Worm (Caenorhabditis elegans) whole organism, midembryonic: ENCODE measurements around the gene K03B8.6.

ENCODE experiments used
- T22C8.4 ChIP-seq: fragments of 200-800 bp; sonication (Bioruptor generic); IDR thresholded peaks from 2 replicates; pipeline ENCODE4 v1.3.6; 2022; ENCODE audit warnings: missing genetic modification characterization, missing compliant biosample characterization
- cog-1 ChIP-seq: sonication (generic microtip); optimal IDR thresholded peaks from 2 replicates; lab custom pipeline; 2016; ENCODE audit warnings: missing genetic modification characterization, missing compliant biosample characterization
- flt-1 ChIP-seq: fragments of 200-800 bp; sonication (Bioruptor generic); IDR thresholded peaks from 2 replicates; pipeline ENCODE4 v1.3.6; 2022; ENCODE audit warnings: missing genetic modification characterization, missing compliant biosample characterization
- klf-2 ChIP-seq: fragments of 200-800 bp; sonication (Bioruptor generic); conservative IDR thresholded peaks from 2 replicates; pipeline ENCODE4 v1.3.6; 2022; ENCODE audit warnings: missing genetic modification reagents, missing genetic modification characterization, missing compliant biosample characterization
- med-1 ChIP-seq: sonication (generic microtip); optimal IDR thresholded peaks from 2 replicates; lab custom pipeline; 2017; ENCODE audit warnings: missing genetic modification characterization, mild to moderate bottlenecking, missing compliant biosample characterization, antibody characterized with exemption, missing genetic modification reagents; ENCODE audit not compliant: insufficient read depth
- ref-1 ChIP-seq: fragments of 200-800 bp; sonication (Bioruptor generic); conservative IDR thresholded peaks from 2 replicates; pipeline ENCODE4 v1.3.6; 2022; ENCODE audit warnings: missing genetic modification reagents, missing genetic modification characterization, missing compliant biosample characterization
- tab-1 ChIP-seq: fragments of 200-800 bp; sonication (Bioruptor generic); IDR thresholded peaks from 2 replicates; pipeline ENCODE4 v1.3.6; 2022; ENCODE audit warnings: missing genetic modification characterization, missing compliant biosample characterization
- ztf-23 ChIP-seq: fragments of 200-800 bp; sonication (Bioruptor generic); IDR thresholded peaks from 2 replicates; pipeline ENCODE4 v1.3.6; 2022; ENCODE audit warnings: missing genetic modification reagents, missing genetic modification characterization, missing compliant biosample characterization
- ztf-29 ChIP-seq: fragments of 200-800 bp; sonication (Bioruptor generic); IDR thresholded peaks from 2 replicates; pipeline ENCODE4 v1.3.6; 2022; ENCODE audit warnings: missing genetic modification reagents, missing genetic modification characterization, missing compliant biosample characterization

K03B8.6 gene

DNA sequence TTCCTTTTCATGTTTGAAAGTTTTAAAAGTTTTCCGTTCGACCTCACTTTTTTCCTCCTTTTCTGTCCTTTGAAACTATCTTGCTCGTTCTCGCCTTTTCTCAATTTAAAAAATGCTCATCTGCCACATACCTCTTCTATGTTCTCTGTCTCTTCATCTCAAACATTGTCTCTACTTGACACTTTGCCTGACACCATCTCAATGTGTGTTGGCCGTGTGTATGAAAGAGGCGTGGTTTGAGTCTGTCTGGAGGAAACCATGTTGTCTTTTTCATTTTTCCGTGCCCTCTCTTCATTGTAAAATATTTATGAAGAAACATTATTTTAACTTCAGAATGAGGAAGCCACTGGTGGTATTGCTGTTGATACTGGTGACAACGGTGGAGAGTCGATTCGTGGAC lies at the start of gene K03B8.6:
K03B8.6 (plus strand) TSS at position 334 of the 400 bp plus-strand sequence.
- TF ChIP-seq flt-1 (GFP tag; lab: Robert Waterston, UW) (no peak), T22C8.4 (no peak), klf-2 (GFP tag; lab: Robert Waterston, UW) (no peak), tab-1 (GFP tag; lab: Robert Waterston, UW) (no peak), ztf-29 (GFP tag; lab: Robert Waterston, UW) (no peak), med-1 (GFP tag; lab: Kevin White, UChicago) (no peak)

DNA sequence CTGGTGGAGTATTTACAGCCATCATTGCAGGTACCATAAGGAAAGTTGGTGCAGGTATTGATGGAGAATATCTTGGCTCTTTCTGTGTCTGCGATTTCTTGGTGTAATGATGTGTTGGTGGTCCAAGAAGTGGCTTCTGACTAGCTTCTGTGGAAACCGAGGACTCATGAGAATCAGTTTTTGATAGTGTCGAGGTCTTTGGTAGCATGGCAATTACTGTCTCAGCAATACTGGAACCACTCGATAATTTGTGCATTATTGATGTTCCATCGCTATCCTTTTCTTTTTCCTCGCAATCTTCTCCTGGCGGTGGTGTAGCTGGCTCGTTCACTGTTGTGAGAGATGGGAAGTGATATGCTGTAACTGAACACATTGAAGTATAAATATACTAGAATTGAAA lies 43.8 kb upstream of the K03B8.6 start:
- TF ChIP-seq med-1 (GFP tag; lab: Kevin White, UChicago) = no peak
- TF ChIP-seq klf-2 (GFP tag; lab: Robert Waterston, UW) = no peak
- TF ChIP-seq ztf-29 (GFP tag; lab: Robert Waterston, UW) = no peak
- no peak for TF ChIP-seq T22C8.4
- no peak for TF ChIP-seq ref-1 (GFP tag; lab: Robert Waterston, UW)
- TF ChIP-seq cog-1 (tag; lab: Kevin White, UChicago) = no peak
- no peak for TF ChIP-seq tab-1 (GFP tag; lab: Robert Waterston, UW)
- no peak for TF ChIP-seq flt-1 (GFP tag; lab: Robert Waterston, UW)
- TF ChIP-seq ztf-23 (GFP tag; lab: Robert Waterston, UW) = no peak

DNA sequence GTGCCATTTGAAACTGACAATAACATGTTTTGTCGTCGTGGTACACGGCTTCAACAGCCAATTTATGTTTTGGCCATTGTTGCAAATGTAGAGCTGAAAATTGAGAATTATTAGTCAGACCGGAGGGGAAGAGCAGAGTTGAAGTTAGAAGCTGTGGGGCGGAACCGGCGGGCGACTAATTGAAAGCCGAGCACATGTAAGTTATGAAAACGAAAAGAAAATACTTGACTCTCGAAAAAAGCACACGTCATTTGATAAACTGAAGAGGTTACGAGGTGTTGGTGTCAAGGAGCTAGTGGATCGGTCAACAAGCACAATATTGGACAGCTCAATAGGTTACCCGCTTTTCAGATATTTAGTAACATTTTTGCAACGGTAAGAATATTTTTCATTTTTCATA lies 41.3 kb upstream of the K03B8.6 start, which contains the start of gene dop-5:
dop-5 (minus strand) TSS at position 101 of the 400 bp plus-strand sequence.
- TF ChIP-seq ref-1 (GFP tag; lab: Robert Waterston, UW) (no peak), med-1 (GFP tag; lab: Kevin White, UChicago) (no peak), ztf-29 (GFP tag; lab: Robert Waterston, UW) (no peak), flt-1 (GFP tag; lab: Robert Waterston, UW) (no peak), tab-1 (GFP tag; lab: Robert Waterston, UW) (no peak), ztf-23 (GFP tag; lab: Robert Waterston, UW) (no peak)

DNA sequence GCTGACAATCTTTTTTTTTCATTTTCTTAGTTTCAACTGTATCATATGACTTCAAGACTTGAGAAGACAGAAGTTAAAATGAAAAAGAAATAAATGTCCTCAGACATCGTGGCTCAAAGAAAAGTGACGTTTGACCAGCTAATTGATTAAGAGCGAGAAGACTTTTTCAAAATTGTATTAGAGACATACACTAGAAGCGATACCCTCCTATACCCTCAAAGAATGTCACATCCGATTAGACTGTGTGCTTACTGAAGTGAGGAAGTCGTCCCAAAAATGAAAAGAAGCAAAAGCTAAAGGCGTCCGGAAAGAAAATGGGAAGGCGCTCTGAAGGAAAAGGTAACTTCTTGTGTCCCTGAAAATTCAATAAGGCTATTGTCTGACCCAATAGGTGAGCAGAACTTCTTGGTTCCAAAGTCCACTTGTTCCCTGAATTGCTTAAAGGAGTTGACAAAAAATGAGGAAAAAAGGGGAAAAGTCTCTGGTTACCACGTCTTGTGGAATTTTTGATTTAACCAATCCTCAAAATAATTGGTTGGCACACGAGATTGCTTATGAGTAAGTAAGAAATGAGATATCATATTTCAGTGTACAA lies 35.0 kb upstream of the K03B8.6 start:
- TF ChIP-seq tab-1 (GFP tag; lab: Robert Waterston, UW) (no peak), klf-2 (GFP tag; lab: Robert Waterston, UW) (no peak), med-1 (GFP tag; lab: Kevin White, UChicago) (no peak), ztf-23 (GFP tag; lab: Robert Waterston, UW) (no peak), cog-1 (tag; lab: Kevin White, UChicago) (no peak), T22C8.4 (no peak), ref-1 (GFP tag; lab: Robert Waterston, UW) (no peak), ztf-29 (GFP tag; lab: Robert Waterston, UW) (no peak)

DNA sequence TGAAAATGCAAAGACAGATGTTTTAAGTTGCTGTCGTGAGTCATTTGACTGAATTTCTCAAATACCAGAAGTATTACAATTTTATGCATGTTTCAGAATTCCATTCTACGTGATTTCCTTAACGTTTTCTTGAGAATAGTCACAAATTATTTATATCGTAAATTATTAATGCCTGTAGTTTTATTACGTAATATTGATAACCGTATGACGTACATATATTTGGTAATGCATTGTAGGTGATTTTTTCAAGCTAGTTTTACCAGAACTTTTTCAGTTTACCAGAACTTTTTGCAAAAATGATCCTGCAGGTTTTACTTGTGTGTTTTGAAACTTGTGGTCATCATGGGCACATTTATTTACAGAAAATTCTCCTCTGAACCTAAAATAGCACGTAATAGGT lies 33.5 kb upstream of the K03B8.6 start:
- TF ChIP-seq T22C8.4 = no peak
- no peak for TF ChIP-seq ztf-29 (GFP tag; lab: Robert Waterston, UW)
- TF ChIP-seq ztf-23 (GFP tag; lab: Robert Waterston, UW) = no peak
- TF ChIP-seq tab-1 (GFP tag; lab: Robert Waterston, UW) = no peak
- no peak for TF ChIP-seq flt-1 (GFP tag; lab: Robert Waterston, UW)
- TF ChIP-seq med-1 (GFP tag; lab: Kevin White, UChicago) = no peak
- TF ChIP-seq cog-1 (tag; lab: Kevin White, UChicago) = no peak
- TF ChIP-seq klf-2 (GFP tag; lab: Robert Waterston, UW) = no peak
- no peak for TF ChIP-seq ref-1 (GFP tag; lab: Robert Waterston, UW)

DNA sequence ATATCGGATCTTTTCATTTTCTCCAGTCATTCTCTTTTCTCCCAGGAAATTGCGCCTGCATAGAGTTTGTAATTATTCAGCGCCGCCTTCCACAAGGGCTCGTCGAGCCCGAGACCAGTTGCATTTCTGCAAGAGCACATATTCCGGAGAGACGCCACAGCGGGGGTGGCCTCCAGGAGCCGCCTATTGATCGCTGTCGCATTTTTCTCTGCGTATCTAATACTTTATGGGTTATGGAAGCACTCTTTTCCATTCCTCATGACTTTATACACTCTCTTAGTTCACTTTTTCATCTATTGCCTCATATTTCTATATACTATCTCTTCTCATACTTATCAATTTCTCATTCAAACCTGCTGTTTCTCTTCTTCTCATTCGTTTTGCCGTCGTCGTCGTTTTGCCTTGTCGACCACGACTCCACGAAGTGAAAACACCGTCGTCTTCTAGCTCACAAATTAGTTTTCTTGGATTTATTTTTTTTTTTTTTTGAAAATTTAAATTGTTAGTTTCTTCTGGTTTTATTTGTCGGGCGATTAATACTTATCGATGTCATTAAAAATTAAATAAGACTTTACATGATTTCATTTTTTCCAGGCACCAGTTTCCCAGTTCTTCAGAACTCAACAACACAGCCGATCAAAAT lies 32.1 kb upstream of the K03B8.6 start, which contains the start of gene cnb-1:
cnb-1 (plus strand) TSS at position 593 of the 643 bp plus-strand sequence.
- TF ChIP-seq ztf-23 (GFP tag; lab: Robert Waterston, UW) = no peak
- TF ChIP-seq med-1 (GFP tag; lab: Kevin White, UChicago) = no peak
- no peak for TF ChIP-seq tab-1 (GFP tag; lab: Robert Waterston, UW)
- TF ChIP-seq ztf-29 (GFP tag; lab: Robert Waterston, UW) = no peak
- TF ChIP-seq T22C8.4 = peak; percentile 63
- no peak for TF ChIP-seq cog-1 (tag; lab: Kevin White, UChicago)

DNA sequence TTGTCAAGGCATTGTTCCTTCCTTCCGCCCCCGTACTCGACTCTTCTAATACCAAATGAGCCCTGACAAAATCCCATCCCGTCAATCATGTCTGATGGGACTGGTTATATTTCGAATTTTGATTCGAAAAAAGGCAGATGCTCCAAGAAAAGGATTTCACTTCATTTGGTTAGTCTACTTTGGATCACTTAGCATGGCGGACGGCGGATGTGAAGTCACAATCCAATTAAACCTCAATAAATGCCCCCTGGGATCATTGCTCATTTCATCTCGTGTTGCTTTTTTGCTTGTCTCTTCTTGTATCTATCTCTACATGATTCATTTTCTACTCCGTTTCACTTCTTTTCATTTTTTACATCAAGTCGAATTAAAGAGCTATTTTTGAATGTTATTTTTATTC lies 28.0 kb upstream of the K03B8.6 start:
- no peak for TF ChIP-seq flt-1 (GFP tag; lab: Robert Waterston, UW)

DNA sequence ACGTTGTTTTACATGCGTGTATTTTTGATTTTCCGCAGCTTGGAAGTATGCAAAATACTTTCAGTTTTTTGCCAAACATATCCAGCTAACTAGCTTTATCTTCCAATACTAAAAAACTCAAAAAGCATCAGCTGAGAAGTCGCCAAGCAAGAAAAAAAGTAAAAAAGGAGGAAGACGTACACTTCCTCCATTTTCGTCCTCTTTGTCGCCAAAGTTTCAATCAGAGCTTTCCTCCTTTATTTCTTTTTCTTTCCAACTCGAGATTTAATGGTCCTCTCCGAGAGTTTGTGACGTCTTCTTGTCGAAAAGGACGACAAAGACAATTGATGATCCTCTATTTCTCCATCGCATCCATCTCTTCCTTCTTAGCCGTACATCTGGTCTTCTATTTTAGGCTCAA lies 26.8 kb upstream of the K03B8.6 start:
- TF ChIP-seq ztf-29 (GFP tag; lab: Robert Waterston, UW) (no peak), cog-1 (tag; lab: Kevin White, UChicago) (no peak), tab-1 (GFP tag; lab: Robert Waterston, UW) (no peak), T22C8.4 (no peak), med-1 (GFP tag; lab: Kevin White, UChicago) (no peak), klf-2 (GFP tag; lab: Robert Waterston, UW) (no peak), ref-1 (GFP tag; lab: Robert Waterston, UW) (no peak)

DNA sequence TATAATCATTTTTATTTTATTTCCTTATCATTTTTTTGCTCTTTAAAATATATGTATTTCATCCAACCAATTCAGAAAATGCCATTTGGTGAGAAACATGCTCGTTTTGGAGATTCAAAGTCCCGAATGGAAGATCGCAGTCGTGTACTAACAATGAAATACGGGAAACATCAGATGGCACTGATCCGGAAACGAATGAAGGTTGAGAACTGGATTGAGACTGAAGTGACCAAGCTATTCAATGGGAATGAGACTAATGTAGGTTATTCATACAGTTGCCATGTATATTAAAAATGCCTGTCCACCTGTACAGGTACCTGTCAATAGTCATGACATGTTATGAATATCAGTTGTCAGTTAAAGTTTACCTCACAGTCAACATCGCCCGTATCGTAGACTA lies 24.4 kb upstream of the K03B8.6 start, which contains the start of gene F55C10.5:
F55C10.5 (plus strand) TSS at position 74 of the 400 bp plus-strand sequence.
- TF ChIP-seq ztf-29 (GFP tag; lab: Robert Waterston, UW) (no peak), T22C8.4 (no peak), cog-1 (tag; lab: Kevin White, UChicago) (no peak), ref-1 (GFP tag; lab: Robert Waterston, UW) (no peak), tab-1 (GFP tag; lab: Robert Waterston, UW) (no peak), klf-2 (GFP tag; lab: Robert Waterston, UW) (no peak), flt-1 (GFP tag; lab: Robert Waterston, UW) (no peak)
